Fruit fly (Drosophila melanogaster) whole organism, prepupa: ENCODE measurements around the gene M1BP.

Experiments used
- CG10631 ChIP-seq: fragments of 200-800 bp; sonication (Bioruptor generic); optimal IDR thresholded peaks from 2 replicates; lab custom pipeline; 2016; ENCODE audit warnings: missing biosample characterization, missing genetic modification characterization
- CG11294 ChIP-seq: fragments of 200-800 bp; sonication (Bioruptor generic); IDR thresholded peaks from 2 replicates; pipeline ENCODE4 v1.3.6; 2022; ENCODE audit warnings: missing biosample characterization, missing genetic modification characterization
- CG11902 ChIP-seq: fragments of 200-800 bp; sonication (Bioruptor generic); optimal IDR thresholded peaks from 3 replicates; lab custom pipeline; 2016; ENCODE audit warnings: missing biosample characterization, missing genetic modification characterization
- CG15336 ChIP-seq: fragments of 200-800 bp; sonication (Bioruptor generic); IDR thresholded peaks from 2 replicates; pipeline ENCODE4 v1.3.6; 2022; ENCODE audit warnings: missing biosample characterization, missing genetic modification characterization
- CG1621 ChIP-seq: fragments of 200-800 bp; sonication (Bioruptor generic); optimal IDR thresholded peaks from 3 replicates; lab custom pipeline; 2018; ENCODE audit warnings: missing biosample characterization, mild to moderate bottlenecking, missing genetic modification characterization
- CG16779 ChIP-seq: fragments of 200-800 bp; sonication (Bioruptor generic); optimal IDR thresholded peaks from 3 replicates; lab custom pipeline; 2017; ENCODE audit warnings: missing biosample characterization, mild to moderate bottlenecking, missing genetic modification characterization
- CG3032 ChIP-seq: fragments of 200-800 bp; optimal IDR thresholded peaks from 2 replicates; lab custom pipeline; 2019; ENCODE audit warnings: missing biosample characterization, mild to moderate bottlenecking, missing genetic modification characterization, moderate library complexity
- CG31627 ChIP-seq: fragments of 200-800 bp; sonication (Bioruptor generic); optimal IDR thresholded peaks from 3 replicates; lab custom pipeline; 2016; ENCODE audit warnings: missing biosample characterization, missing genetic modification characterization
- CG34406 ChIP-seq: fragments of 200-800 bp; sonication (Bioruptor generic); optimal IDR thresholded peaks from 3 replicates; lab custom pipeline; 2016; ENCODE audit warnings: missing biosample characterization, missing genetic modification characterization
- CG4318 ChIP-seq: fragments of 200-800 bp; sonication (Bioruptor generic); optimal IDR thresholded peaks from 3 replicates; lab custom pipeline; 2017; ENCODE audit warnings: missing biosample characterization, mild to moderate bottlenecking, missing genetic modification characterization
- CG6808 ChIP-seq: fragments of 200-800 bp; sonication (Bioruptor generic); optimal IDR thresholded peaks from 3 replicates; lab custom pipeline; 2017; ENCODE audit warnings: missing biosample characterization, missing genetic modification characterization, mild to moderate bottlenecking, moderate library complexity, missing genetic modification reagents
- CG8119 ChIP-seq: fragments of 200-800 bp; sonication (Bioruptor generic); IDR thresholded peaks from 3 replicates; pipeline ENCODE4 v1.3.6; 2022; ENCODE audit warnings: missing biosample characterization, missing genetic modification characterization
- CG8319 ChIP-seq: fragments of 200-800 bp; sonication (Bioruptor generic); optimal IDR thresholded peaks from 3 replicates; lab custom pipeline; 2016; ENCODE audit warnings: missing biosample characterization, missing genetic modification characterization
- CG8632 ChIP-seq: fragments of 200-800 bp; sonication (Bioruptor generic); optimal IDR thresholded peaks from 3 replicates; lab custom pipeline; 2016; ENCODE audit warnings: missing biosample characterization, missing genetic modification characterization
- Ets21C ChIP-seq: fragments of 200-800 bp; sonication (Bioruptor generic); optimal IDR thresholded peaks from 3 replicates; lab custom pipeline; 2016; ENCODE audit warnings: missing biosample characterization, missing genetic modification characterization
- Ets96B ChIP-seq: fragments of 200-800 bp; optimal IDR thresholded peaks from 2 replicates; lab custom pipeline; 2019; ENCODE audit warnings: missing biosample characterization, mild to moderate bottlenecking, missing genetic modification characterization, moderate library complexity
- Gug ChIP-seq: fragments of 200-800 bp; sonication (Bioruptor generic); IDR thresholded peaks from 2 replicates; pipeline ENCODE4 v1.3.6; 2022; ENCODE audit warnings: missing biosample characterization, missing genetic modification characterization
- Hr38 ChIP-seq: sonication (Bioruptor generic); optimal IDR thresholded peaks from 2 replicates; lab custom pipeline; 2016; ENCODE audit warnings: missing biosample characterization, missing genetic modification characterization
- Hr39 ChIP-seq: fragments of 200-800 bp; sonication (Bioruptor generic); optimal IDR thresholded peaks from 2 replicates; lab custom pipeline; 2016; ENCODE audit warnings: missing biosample characterization, missing genetic modification characterization
- Hr4 ChIP-seq: fragments of 200-800 bp; sonication (Bioruptor generic); optimal IDR thresholded peaks from 3 replicates; lab custom pipeline; 2016; ENCODE audit warnings: missing biosample characterization, missing genetic modification characterization
- Lpt ChIP-seq: fragments of 200-800 bp; sonication (Bioruptor generic); optimal IDR thresholded peaks from 3 replicates; lab custom pipeline; 2016; ENCODE audit warnings: missing biosample characterization, missing genetic modification characterization
- Met ChIP-seq: fragments of 200-800 bp; sonication (Bioruptor generic); optimal IDR thresholded peaks from 3 replicates; lab custom pipeline; 2016; ENCODE audit warnings: missing biosample characterization, missing genetic modification characterization
- Smox ChIP-seq: fragments of 200-800 bp; sonication (Bioruptor generic); optimal IDR thresholded peaks from 3 replicates; lab custom pipeline; 2016; ENCODE audit warnings: missing biosample characterization, missing genetic modification characterization
- Sox15 ChIP-seq: fragments of 200-800 bp; sonication (Bioruptor generic); optimal IDR thresholded peaks from 3 replicates; lab custom pipeline; 2016; ENCODE audit warnings: missing biosample characterization, missing genetic modification characterization
- acj6 ChIP-seq: fragments of 200-800 bp; sonication (Bioruptor generic); optimal IDR thresholded peaks from 3 replicates; lab custom pipeline; 2016; ENCODE audit warnings: missing biosample characterization, missing genetic modification characterization
- dac ChIP-seq: fragments of 200-800 bp; sonication (Bioruptor generic); optimal IDR thresholded peaks from 2 replicates; lab custom pipeline; 2017; ENCODE audit warnings: missing biosample characterization, mild to moderate bottlenecking, missing genetic modification characterization
- dsx ChIP-seq: fragments of 200-800 bp; optimal IDR thresholded peaks from 3 replicates; lab custom pipeline; 2019; ENCODE audit warnings: missing biosample characterization, mild to moderate bottlenecking, missing genetic modification characterization, moderate library complexity; ENCODE audit not compliant: poor library complexity, severe bottlenecking
- esn ChIP-seq: fragments of 200-800 bp; sonication (Bioruptor generic); optimal IDR thresholded peaks from 2 replicates; lab custom pipeline; 2016; ENCODE audit warnings: missing biosample characterization, mild to moderate bottlenecking, missing genetic modification characterization, moderate library complexity
- fd59A ChIP-seq: fragments of 200-800 bp; sonication (Bioruptor generic); optimal IDR thresholded peaks from 2 replicates; lab custom pipeline; 2017; ENCODE audit warnings: missing biosample characterization, mild to moderate bottlenecking, missing genetic modification characterization, missing genetic modification reagents
- fd85E ChIP-seq: fragments of 200-800 bp; sonication (Bioruptor generic); optimal IDR thresholded peaks from 3 replicates; lab custom pipeline; 2016; ENCODE audit warnings: missing biosample characterization, missing genetic modification characterization
- fkh ChIP-seq: fragments of 200-800 bp; sonication (Bioruptor generic); optimal IDR thresholded peaks from 3 replicates; lab custom pipeline; 2017; ENCODE audit warnings: missing biosample characterization, mild to moderate bottlenecking, missing genetic modification characterization, moderate library complexity
- lz ChIP-seq: fragments of 200-800 bp; sonication (Bioruptor generic); optimal IDR thresholded peaks from 3 replicates; lab custom pipeline; 2016; ENCODE audit warnings: missing biosample characterization, missing genetic modification characterization
- net ChIP-seq: fragments of 200-800 bp; sonication (Bioruptor generic); optimal IDR thresholded peaks from 3 replicates; lab custom pipeline; 2016; ENCODE audit warnings: missing biosample characterization, missing genetic modification characterization
- spab ChIP-seq: fragments of 200-800 bp; sonication (Bioruptor generic); optimal IDR thresholded peaks from 2 replicates; lab custom pipeline; 2017; ENCODE audit warnings: missing biosample characterization, mild to moderate bottlenecking, missing genetic modification characterization, missing genetic modification reagents
- svp ChIP-seq: fragments of 200-800 bp; sonication (Bioruptor generic); peaks from one replicate; lab custom pipeline; 2016; ENCODE audit warnings: missing biosample characterization, missing genetic modification characterization
- topi ChIP-seq: fragments of 200-800 bp; sonication (Bioruptor generic); optimal IDR thresholded peaks from 3 replicates; lab custom pipeline; 2016; ENCODE audit warnings: missing biosample characterization, missing genetic modification characterization
- vri ChIP-seq: fragments of 200-800 bp; sonication (Bioruptor generic); optimal IDR thresholded peaks from 3 replicates; lab custom pipeline; 2016; ENCODE audit warnings: missing biosample characterization, mild to moderate bottlenecking, missing genetic modification characterization

M1BP gene

DNA sequence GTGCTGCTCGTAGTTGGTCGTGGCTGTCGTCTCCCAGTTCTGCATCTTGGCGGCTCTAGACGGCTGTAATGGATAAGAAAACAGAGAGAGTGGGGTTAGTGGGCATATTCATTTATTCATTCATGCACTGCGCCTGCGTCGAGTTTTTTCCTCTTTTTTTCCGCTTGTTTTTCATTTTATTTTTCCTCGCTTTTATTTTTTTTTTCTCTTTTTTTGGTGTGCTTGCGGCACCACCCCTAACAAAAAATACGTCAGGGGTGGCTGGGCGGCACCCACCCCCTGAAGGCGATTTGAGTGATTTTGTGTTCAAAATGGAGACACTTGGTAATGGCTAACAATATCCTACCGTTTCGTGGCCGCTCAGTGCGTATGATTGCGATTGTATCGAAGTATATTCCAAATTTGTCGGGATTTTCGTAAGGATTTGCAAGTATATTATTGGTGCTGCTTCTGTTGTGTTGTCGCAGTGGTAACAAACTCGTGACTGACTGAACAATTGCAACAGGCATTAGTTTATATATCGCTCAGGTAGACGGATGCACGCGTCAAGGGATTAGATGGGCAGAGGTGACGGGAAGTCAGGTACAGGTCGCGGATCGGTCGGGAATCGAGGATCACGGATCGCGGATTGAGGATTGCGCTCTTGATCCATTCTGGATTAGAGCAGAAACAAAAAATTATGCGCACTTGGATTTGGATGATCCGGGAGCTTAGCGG, 37.2 kb downstream of the M1BP start (continued):
- TF ChIP-seq CG31627 (no peak), vri (GFP tag; lab: Kevin White, UChicago) (peak; percentile 56), fd59A (GFP tag; lab: Kevin White, UChicago) (peak; percentile 42), acj6 (GFP tag; lab: Kevin White, UChicago) (peak; percentile 21), CG8319 (peak; percentile 35), CG8119 (GFP tag; lab: Robert Waterston, UW) (peak; percentile 94), Ets96B (tag; lab: Kevin White, UChicago) (peak; percentile 74), Hr39 (GFP tag; lab: Kevin White, UChicago) (no peak), CG11294 (peak; percentile 68; the same call in 1 of the 2 replicates), lz (GFP tag; lab: Kevin White, UChicago) (no peak), CG10631 (peak; percentile 47), dsx (GFP tag; lab: Kevin White, UChicago) (no peak), CG1621 (tag; lab: Kevin White, UChicago) (no peak), CG4318 (GFP tag; lab: Kevin White, UChicago) (peak; percentile 19), svp (GFP tag; lab: Kevin White, UChicago) (peak; percentile 37), CG11902 (GFP tag; lab: Kevin White, UChicago) (no peak), CG16779 (peak; percentile 94), Met (GFP tag; lab: Kevin White, UChicago) (peak; percentile 52), Sox15 (GFP tag; lab: Kevin White, UChicago) (no peak)

DNA sequence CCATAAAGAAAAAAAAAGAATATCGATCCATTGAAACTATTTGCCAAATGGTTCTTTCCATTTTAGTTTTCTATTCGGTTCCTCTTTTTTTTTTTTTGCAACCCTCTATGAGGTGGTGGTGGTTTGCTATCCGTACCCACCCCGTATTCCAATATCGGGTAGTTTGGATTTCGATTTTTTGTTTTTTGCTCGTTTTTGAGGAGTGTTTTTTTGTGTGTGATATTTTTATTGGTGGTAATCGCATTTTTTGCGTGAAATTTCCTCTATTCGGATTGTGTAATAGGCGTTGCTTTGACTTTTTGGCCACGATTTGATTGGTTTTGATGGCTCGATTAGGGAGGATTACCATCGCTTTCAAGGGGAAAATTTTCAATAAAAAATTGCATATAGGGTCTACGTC, 45.1 kb downstream of the M1BP start:
- TF ChIP-seq CG10631: no peak
- no peak for TF ChIP-seq CG3032 (tag; lab: Kevin White, UChicago)
- no peak for TF ChIP-seq Hr4 (GFP tag; lab: Kevin White, UChicago)
- no peak for TF ChIP-seq Hr38 (GFP tag; lab: Kevin White, UChicago)
- TF ChIP-seq CG16779: no peak
- TF ChIP-seq Ets96B (tag; lab: Kevin White, UChicago): no peak
- TF ChIP-seq Lpt (GFP tag; lab: Kevin White, UChicago): no peak
- no peak for TF ChIP-seq spab
- TF ChIP-seq Hr39 (GFP tag; lab: Kevin White, UChicago): no peak
- no peak for TF ChIP-seq CG6808
- TF ChIP-seq dac (GFP tag; lab: Kevin White, UChicago): no peak
- TF ChIP-seq Gug (GFP tag; lab: Robert Waterston, UW): no peak
- TF ChIP-seq CG8632: no peak
- TF ChIP-seq CG34406 (GFP tag; lab: Kevin White, UChicago): no peak
- no peak for TF ChIP-seq CG31627
- TF ChIP-seq net: no peak

DNA sequence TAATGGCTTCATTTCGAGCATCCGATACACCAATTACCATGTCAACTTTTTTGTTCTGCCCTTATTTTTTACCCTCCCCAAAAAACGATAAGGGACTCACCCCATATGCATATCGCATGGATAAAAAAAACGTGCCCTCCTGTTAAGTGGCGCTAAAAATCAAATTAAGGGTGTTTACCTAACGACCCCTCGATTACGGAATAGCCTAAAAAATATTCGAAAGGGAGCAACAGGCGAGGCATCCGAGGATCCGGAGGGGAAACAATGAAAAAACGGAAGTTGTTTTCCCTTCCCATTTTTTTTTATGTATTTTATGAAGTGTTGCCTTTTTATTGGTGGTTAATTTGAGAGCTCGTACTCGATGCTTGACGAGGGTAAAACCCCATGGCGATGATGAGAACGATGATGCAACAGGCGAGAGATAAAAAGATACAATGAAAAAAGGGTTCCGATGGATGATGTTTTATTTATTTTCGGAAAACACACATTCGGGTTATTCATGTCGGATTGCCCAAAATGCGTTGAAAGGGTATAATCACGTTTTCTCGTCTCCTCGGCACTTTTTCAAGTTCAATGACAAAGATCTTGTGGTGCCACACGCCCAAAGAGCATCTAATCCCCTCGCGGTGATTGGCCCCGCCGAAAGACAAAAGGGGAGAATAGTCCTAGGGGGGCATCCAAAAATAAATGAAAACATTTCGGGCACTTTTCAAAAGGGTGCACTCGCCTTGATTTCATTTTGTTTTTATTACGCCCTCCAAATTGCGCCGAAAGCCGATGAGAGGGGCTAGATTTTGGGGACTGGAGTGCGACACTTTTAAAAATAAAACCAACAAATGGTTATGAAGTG, 46.9 kb downstream of the M1BP start, which contains the start of gene CG44227:
TSS of gene CG44227 (minus strand) at position 849 of the 850 bp plus-strand sequence.
- TF ChIP-seq CG11902 (GFP tag; lab: Kevin White, UChicago): no peak
- no peak for TF ChIP-seq esn (GFP tag; lab: Kevin White, UChicago)
- TF ChIP-seq fd85E: no peak
- TF ChIP-seq Smox: no peak
- TF ChIP-seq CG8319: no peak
- no peak for TF ChIP-seq CG10631

DNA sequence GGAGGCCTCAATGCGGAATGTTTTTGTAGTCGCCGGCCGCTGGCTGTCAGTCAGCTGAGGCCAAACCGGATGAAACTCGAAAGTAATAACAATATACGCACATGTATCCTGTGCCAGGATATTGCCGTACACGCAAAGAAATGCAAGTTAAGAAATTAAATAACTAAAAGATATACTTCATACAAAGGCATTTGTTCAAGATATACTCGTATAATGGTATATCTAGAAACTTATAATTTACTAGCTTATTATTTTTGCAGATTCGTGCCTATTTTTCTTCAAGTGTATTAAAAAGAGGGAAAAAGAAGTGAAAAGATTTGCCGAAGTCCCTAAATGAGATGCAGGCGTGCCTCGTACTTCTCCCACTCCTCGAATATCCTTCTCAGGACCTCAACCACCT, 48.2 kb downstream of the M1BP start:
- TF ChIP-seq CG15336 (GFP tag; lab: Robert Waterston, UW): no peak
- no peak for TF ChIP-seq fkh (GFP tag; lab: Kevin White, UChicago)
- no peak for TF ChIP-seq topi
- TF ChIP-seq Ets21C (GFP tag; lab: Kevin White, UChicago): no peak
